Fruit fly (Drosophila melanogaster) whole organism, embryonic: ENCODE data around the gene RAF2.
A peak's percentile ranks its signal among the peaks of the same experiment; 100 is the strongest.

Experiments
- ATbp ChIP-seq: fragments of 200-800 bp; sonication (Bioruptor generic); optimal IDR thresholded peaks from 2 replicates; lab custom pipeline; 2017; ENCODE audit warnings: missing biosample characterization, mild to moderate bottlenecking, missing genetic modification characterization, missing genetic modification reagents
- Asciz ChIP-seq: fragments of 200-800 bp; sonication (Bioruptor generic); optimal IDR thresholded peaks from 2 replicates; lab custom pipeline; 2017; ENCODE audit warnings: missing biosample characterization, mild to moderate bottlenecking, missing genetic modification characterization, missing genetic modification reagents
- B-H2 ChIP-seq: fragments of 200-800 bp; sonication (Bioruptor generic); optimal IDR thresholded peaks from 2 replicates; lab custom pipeline; 2018; ENCODE audit warnings: missing biosample characterization, mild to moderate bottlenecking, missing genetic modification characterization
- CG11456 ChIP-seq: fragments of 200-800 bp; sonication (Bioruptor generic); IDR thresholded peaks from 3 replicates; pipeline ENCODE4 v1.3.6; 2022; ENCODE audit warnings: missing biosample characterization, missing genetic modification characterization
- CG11695 ChIP-seq: fragments of 200-800 bp; sonication (Bioruptor generic); IDR thresholded peaks from 3 replicates; pipeline ENCODE4 v1.3.6; 2022; ENCODE audit warnings: missing biosample characterization, missing genetic modification characterization
- CG12071 ChIP-seq: fragments of 200-800 bp; sonication (Bioruptor generic); optimal IDR thresholded peaks from 3 replicates; lab custom pipeline; 2018; ENCODE audit warnings: missing biosample characterization, mild to moderate bottlenecking, missing genetic modification characterization
- CG14710 ChIP-seq: fragments of 200-800 bp; sonication (Bioruptor generic); optimal IDR thresholded peaks from 3 replicates; lab custom pipeline; 2019; ENCODE audit warnings: missing biosample characterization, mild to moderate bottlenecking, missing genetic modification characterization, moderate library complexity
- CG15601 ChIP-seq: fragments of 200-800 bp; sonication (Bioruptor generic); optimal IDR thresholded peaks from 3 replicates; lab custom pipeline; 2019; ENCODE audit warnings: missing biosample characterization, mild to moderate bottlenecking, missing genetic modification characterization, moderate library complexity
- CG1603 ChIP-seq: fragments of 200-800 bp; sonication (Bioruptor generic); optimal IDR thresholded peaks from 2 replicates; lab custom pipeline; 2019; ENCODE audit warnings: missing biosample characterization, mild to moderate bottlenecking, missing genetic modification characterization, moderate library complexity
- CG1647 ChIP-seq: fragments of 200-800 bp; sonication (Bioruptor generic); optimal IDR thresholded peaks from 3 replicates; lab custom pipeline; 2016; ENCODE audit warnings: missing biosample characterization, missing genetic modification characterization
- CG17568 ChIP-seq: fragments of 200-800 bp; sonication (Bioruptor generic); optimal IDR thresholded peaks from 2 replicates; lab custom pipeline; 2018; ENCODE audit warnings: missing biosample characterization, mild to moderate bottlenecking, missing genetic modification characterization, moderate library complexity
- CG2129 ChIP-seq: fragments of 200-800 bp; sonication (Bioruptor generic); IDR thresholded peaks from 2 replicates; pipeline ENCODE4 v1.3.6; 2022; ENCODE audit warnings: missing biosample characterization, missing genetic modification characterization; ENCODE audit not compliant: partially characterized antibody
- CG2875 ChIP-seq: fragments of 200-800 bp; sonication (Bioruptor generic); optimal IDR thresholded peaks from 2 replicates; lab custom pipeline; 2017; ENCODE audit warnings: missing biosample characterization, mild to moderate bottlenecking, missing genetic modification characterization, missing genetic modification reagents
- CG33213 ChIP-seq: fragments of 200-800 bp; sonication (Bioruptor generic); optimal IDR thresholded peaks from 3 replicates; lab custom pipeline; 2016; ENCODE audit warnings: missing biosample characterization, missing genetic modification characterization
- CG3407 ChIP-seq: fragments of 200-800 bp; sonication (Bioruptor generic); optimal IDR thresholded peaks from 2 replicates; lab custom pipeline; 2018; ENCODE audit warnings: missing biosample characterization, mild to moderate bottlenecking, missing genetic modification characterization
- CG5180 ChIP-seq: fragments of 200-800 bp; sonication (Bioruptor generic); optimal IDR thresholded peaks from 3 replicates; lab custom pipeline; 2017; ENCODE audit warnings: missing biosample characterization, missing genetic modification characterization, mild to moderate bottlenecking, moderate library complexity, missing genetic modification reagents
- CG6689 ChIP-seq: fragments of 200-800 bp; sonication (Bioruptor generic); IDR thresholded peaks from 2 replicates; pipeline ENCODE4 v1.3.6; 2022; ENCODE audit warnings: missing biosample characterization, missing genetic modification characterization
- CoRest ChIP-seq: fragments of 200-800 bp; sonication (Bioruptor generic); optimal IDR thresholded peaks from 3 replicates; lab custom pipeline; 2018; ENCODE audit warnings: missing biosample characterization, mild to moderate bottlenecking, missing genetic modification characterization, moderate library complexity
- Ets65A ChIP-seq: fragments of 200-800 bp; sonication (Bioruptor generic); peaks from one replicate; lab custom pipeline; 2016; ENCODE audit warnings: missing biosample characterization, missing genetic modification characterization
- Hand ChIP-seq: fragments of 200-800 bp; sonication (Bioruptor generic); optimal IDR thresholded peaks from 2 replicates; lab custom pipeline; 2017; ENCODE audit warnings: mild to moderate bottlenecking, missing biosample characterization, missing genetic modification reagents, missing genetic modification characterization
- Max ChIP-seq: fragments of 200-800 bp; sonication (Bioruptor generic); optimal IDR thresholded peaks from 2 replicates; lab custom pipeline; 2016; ENCODE audit warnings: missing biosample characterization, mild to moderate bottlenecking, missing genetic modification characterization
- Myb ChIP-seq: fragments of 200-800 bp; sonication (Bioruptor generic); optimal IDR thresholded peaks from 2 replicates; lab custom pipeline; 2016; ENCODE audit warnings: missing biosample characterization, missing genetic modification characterization
- NK7.1 ChIP-seq: fragments of 200-800 bp; sonication (Bioruptor generic); optimal IDR thresholded peaks from 3 replicates; lab custom pipeline; 2016; ENCODE audit warnings: missing biosample characterization, missing genetic modification characterization
- Sox100B ChIP-seq: fragments of 200-800 bp; sonication (Bioruptor generic); optimal IDR thresholded peaks from 3 replicates; lab custom pipeline; 2018; ENCODE audit warnings: missing biosample characterization, mild to moderate bottlenecking, missing genetic modification characterization
- ara ChIP-seq: fragments of 200-800 bp; sonication (Bioruptor generic); IDR thresholded peaks from 2 replicates; pipeline ENCODE4 v1.3.6; 2022; ENCODE audit warnings: missing biosample characterization, missing genetic modification characterization
- bbx ChIP-seq: fragments of 200-800 bp; sonication (Bioruptor generic); IDR thresholded peaks from 2 replicates; pipeline ENCODE4 v1.3.6; 2022; ENCODE audit warnings: missing biosample characterization, missing genetic modification characterization; ENCODE audit not compliant: partially characterized antibody
- bsh ChIP-seq, 2 experiments: fragments of 200-800 bp; sonication (Bioruptor generic); optimal IDR thresholded peaks; 2 replicates each; lab custom pipeline; 2017 to 2018; ENCODE audit warnings: mild to moderate bottlenecking in 2 of 2, missing biosample characterization in 2 of 2, missing genetic modification characterization in 2 of 2, moderate library complexity in 1 of 2
- ewg ChIP-seq: fragments of 200-800 bp; sonication (Bioruptor generic); optimal IDR thresholded peaks from 3 replicates; lab custom pipeline; 2017; ENCODE audit warnings: mild to moderate bottlenecking, missing biosample characterization, missing genetic modification reagents, missing genetic modification characterization
- eyg ChIP-seq: fragments of 200-800 bp; sonication (Bioruptor generic); optimal IDR thresholded peaks from 3 replicates; lab custom pipeline; 2016; ENCODE audit warnings: missing biosample characterization, missing genetic modification characterization
- fd64A ChIP-seq: fragments of 200-800 bp; sonication (Bioruptor generic); optimal IDR thresholded peaks from 3 replicates; lab custom pipeline; 2018; ENCODE audit warnings: missing biosample characterization, mild to moderate bottlenecking, missing genetic modification characterization
- gce ChIP-seq: fragments of 200-800 bp; sonication (Bioruptor generic); IDR thresholded peaks from 3 replicates; pipeline ENCODE4 v1.3.6; 2022; ENCODE audit warnings: missing biosample characterization, missing genetic modification characterization
- gfzf ChIP-seq: fragments of 200-800 bp; sonication (Bioruptor generic); optimal IDR thresholded peaks from 2 replicates; lab custom pipeline; 2016; ENCODE audit warnings: missing biosample characterization, mild to moderate bottlenecking, missing genetic modification characterization, moderate library complexity
- gro ChIP-seq: fragments of 200-800 bp; sonication (Bioruptor generic); optimal IDR thresholded peaks from 2 replicates; lab custom pipeline; 2016; ENCODE audit warnings: missing biosample characterization, missing genetic modification characterization
- gsb-n ChIP-seq: fragments of 200-800 bp; sonication (Bioruptor generic); optimal IDR thresholded peaks from 3 replicates; lab custom pipeline; 2018; ENCODE audit warnings: missing biosample characterization, mild to moderate bottlenecking, missing genetic modification characterization
- h ChIP-seq: fragments of >200 bp; optimal IDR thresholded peaks from 2 replicates; lab custom pipeline; 2017
- insv ChIP-seq, 2 experiments: fragments of 200-800 bp; sonication (Bioruptor generic); optimal IDR thresholded peaks; 3 replicates each; lab custom pipeline; 2016 to 2018; ENCODE audit warnings: missing biosample characterization in 2 of 2, missing genetic modification characterization in 2 of 2
- kah ChIP-seq: fragments of 200-800 bp; sonication (Bioruptor generic); optimal IDR thresholded peaks from 2 replicates; lab custom pipeline; 2018; ENCODE audit warnings: missing biosample characterization, mild to moderate bottlenecking, missing genetic modification characterization
- kay ChIP-seq: fragments of 200-800 bp; sonication (Bioruptor generic); optimal IDR thresholded peaks from 2 replicates; lab custom pipeline; 2016; ENCODE audit warnings: missing biosample characterization, missing genetic modification characterization
- kni ChIP-seq: fragments of 200-800 bp; sonication (Bioruptor generic); optimal IDR thresholded peaks from 3 replicates; lab custom pipeline; 2017; ENCODE audit warnings: mild to moderate bottlenecking, missing biosample characterization, missing genetic modification reagents, missing genetic modification characterization
- lab ChIP-seq: fragments of 200-800 bp; sonication (Bioruptor generic); optimal IDR thresholded peaks from 3 replicates; lab custom pipeline; 2017; ENCODE audit warnings: missing biosample characterization, missing genetic modification characterization, mild to moderate bottlenecking, moderate library complexity, missing genetic modification reagents
- lmd ChIP-seq: fragments of 200-800 bp; sonication (Bioruptor generic); IDR thresholded peaks from 2 replicates; pipeline ENCODE4 v1.3.6; 2022; ENCODE audit warnings: missing biosample characterization, missing genetic modification characterization
- lov ChIP-seq, 2 experiments: fragments of 200-800 bp in 1 of 2; fragments of >200 bp in 1 of 2; sonication (Bioruptor generic) in 1 of 2; IDR thresholded peaks in 1 of 2; optimal IDR thresholded peaks in 1 of 2; 2 replicates in 1 of 2; 3 replicates in 1 of 2; pipeline versions ENCODE4 v1.3.6 to Lab custom; 2017 to 2022; ENCODE audit warnings: missing biosample characterization in 1 of 2, missing genetic modification characterization in 1 of 2
- odd ChIP-seq: fragments of 200-800 bp; sonication (Bioruptor generic); optimal IDR thresholded peaks from 2 replicates; lab custom pipeline; 2017; ENCODE audit warnings: missing biosample characterization, mild to moderate bottlenecking, missing genetic modification characterization
- otp ChIP-seq: fragments of 200-800 bp; sonication (Bioruptor generic); IDR thresholded peaks from 3 replicates; pipeline ENCODE4, ENCODE4 v1.3.6; 2022; ENCODE audit warnings: missing biosample characterization, missing genetic modification characterization
- scrt ChIP-seq: fragments of 200-800 bp; sonication (Bioruptor generic); optimal IDR thresholded peaks from 2 replicates; lab custom pipeline; 2018; ENCODE audit warnings: missing biosample characterization, mild to moderate bottlenecking, missing genetic modification characterization, moderate library complexity
- sim ChIP-seq: fragments of 200-800 bp; sonication (Bioruptor generic); IDR thresholded peaks from 2 replicates; pipeline ENCODE4 v1.3.6; 2022; ENCODE audit warnings: missing biosample characterization, missing genetic modification characterization
- sqz ChIP-seq: fragments of 200-800 bp; sonication (Bioruptor generic); optimal IDR thresholded peaks from 3 replicates; lab custom pipeline; 2018; ENCODE audit warnings: missing biosample characterization, mild to moderate bottlenecking, missing genetic modification characterization
- stc ChIP-seq: fragments of 200-800 bp; sonication (Bioruptor generic); IDR thresholded peaks from 2 replicates; pipeline ENCODE4 v1.3.6; 2022; ENCODE audit warnings: missing biosample characterization, missing genetic modification characterization
- wek ChIP-seq: fragments of 200-800 bp; sonication (Bioruptor generic); optimal IDR thresholded peaks from 3 replicates; lab custom pipeline; 2018; ENCODE audit warnings: missing biosample characterization, mild to moderate bottlenecking, missing genetic modification characterization, moderate library complexity

Gene RAF2

dm6 chr3L:16429451-16429850, 43.3 kb downstream of the RAF2 start (continued):
- TF ChIP-seq CG1603 (tag; lab: Kevin White, UChicago) (peak; percentile 60), ara (0 out of 2 replicates have a peak, but pooled peaks have one; percentile 16), CG6689 (GFP tag; lab: Robert Waterston, UW) (no peak), kay (no peak), CG33213 (GFP tag; lab: Kevin White, UChicago) (no peak), lmd (GFP tag; lab: Robert Waterston, UW) (no peak), CoRest (peak; percentile 20), Max (GFP tag; lab: Kevin White, UChicago) (no peak), sim (no peak), lov (optimal IDR thresholded peaks at IDR 0.05; lab: Kevin White, UChicago) (no peak), lov (GFP tag; IDR thresholded peaks at IDR 0.05; lab: Robert Waterston, UW) (0 out of 3 replicates have a peak, but pooled peaks have one; percentile 20), CG12071 (GFP tag; lab: Kevin White, UChicago) (peak; percentile 59), CG5180 (GFP tag; lab: Kevin White, UChicago) (peak; percentile 56), fd64A (GFP tag; lab: Kevin White, UChicago) (peak; percentile 62), Asciz (GFP tag; lab: Kevin White, UChicago) (peak; percentile 84), CG11695 (peak; percentile 28; the same call in 1 of the 3 replicates), scrt (GFP tag; lab: Kevin White, UChicago) (no peak), CG1647 (no peak), gfzf (GFP tag; lab: Kevin White, UChicago) (no peak), kah (GFP tag; lab: Kevin White, UChicago) (no peak), eyg (no peak), gro (GFP tag; lab: Kevin White, UChicago) (no peak), CG3407 (GFP tag; lab: Kevin White, UChicago) (peak; percentile 52), insv (GFP tag; optimal IDR thresholded peaks at IDR 0.05; lab: Kevin White, UChicago) (no peak), Hand (GFP tag; lab: Kevin White, UChicago) (no peak), CG2875 (peak; percentile 67), h (lab: Kevin White, UChicago) (no peak), bbx (GFP tag; lab: Robert Waterston, UW) (no peak), otp (GFP tag; lab: Robert Waterston, UW) (no peak), Ets65A (GFP tag; lab: Kevin White, UChicago) (peak; percentile 12), B-H2 (no peak), stc (GFP tag; lab: Robert Waterston, UW) (peak; percentile 46; the same call in 1 of the 2 replicates), gsb-n (tag; lab: Kevin White, UChicago) (peak; percentile 24), wek (GFP tag; lab: Kevin White, UChicago) (peak; percentile 45), ewg (GFP tag; lab: Kevin White, UChicago) (peak; percentile 33)

dm6 chr3L:16431056-16431455, 44.9 kb downstream of the RAF2 start:
- peak; percentile 15 for TF ChIP-seq CG3407 (GFP tag; lab: Kevin White, UChicago)
- peak; percentile 1 for TF ChIP-seq CG1603 (tag; lab: Kevin White, UChicago)
- TF ChIP-seq CG11456 (GFP tag; lab: Robert Waterston, UW) = 0 out of 3 replicates have a peak, but pooled peaks have one; percentile 26
- peak; percentile 1 for TF ChIP-seq kni
- TF ChIP-seq NK7.1 (GFP tag; lab: Kevin White, UChicago) = no peak
- no peak for TF ChIP-seq Myb (GFP tag; lab: Kevin White, UChicago)
- peak; percentile 26 for TF ChIP-seq CG12071 (GFP tag; lab: Kevin White, UChicago)
- TF ChIP-seq CG17568 (GFP tag; lab: Kevin White, UChicago) = peak; percentile 27
- peak; percentile 60 for TF ChIP-seq ATbp (GFP tag; lab: Kevin White, UChicago)
- TF ChIP-seq CG5180 (GFP tag; lab: Kevin White, UChicago) = peak; percentile 26
- peak; percentile 42 for TF ChIP-seq CG15601
- TF ChIP-seq lab (GFP tag; lab: Kevin White, UChicago) = peak; percentile 15
- TF ChIP-seq CG2129 (GFP tag; lab: Robert Waterston, UW) = no peak
- peak; percentile 8 for TF ChIP-seq Sox100B
- peak; percentile 0 for TF ChIP-seq odd (GFP tag; lab: Kevin White, UChicago)
- peak; percentile 29 for TF ChIP-seq sqz (GFP tag; lab: Kevin White, UChicago)
- peak; percentile 3 for TF ChIP-seq CG14710
- no peak for TF ChIP-seq gce (GFP tag; lab: Robert Waterston, UW)
- peak in 1 of 2 experiments; percentile 23 for TF ChIP-seq bsh (GFP tag; optimal IDR thresholded peaks at IDR 0.05; lab: Kevin White, UChicago)
